Worm (Caenorhabditis elegans): ENCODE measurements around the gene col-34.

- TF ChIP-seq ztf-29 (GFP tag; IDR thresholded peaks at IDR 0.05) (no peak), T22C8.4 (GFP tag; IDR thresholded peaks at IDR 0.05) (no peak), med-1 (GFP tag; optimal IDR thresholded peaks at IDR 0.05; ENCODE audit: insufficient read depth) (no peak), flt-1 (GFP tag; IDR thresholded peaks at IDR 0.05) (no peak), klf-2 (GFP tag; conservative IDR thresholded peaks at IDR 0.05) (no peak)
Observed at ce11 chrIV:4264649-4265048, 20.2 kb upstream of the col-34 start.

All from whole organism, midembryonic.